Fruit fly (Drosophila melanogaster): ENCODE results near the gene bgm.

DNA sequence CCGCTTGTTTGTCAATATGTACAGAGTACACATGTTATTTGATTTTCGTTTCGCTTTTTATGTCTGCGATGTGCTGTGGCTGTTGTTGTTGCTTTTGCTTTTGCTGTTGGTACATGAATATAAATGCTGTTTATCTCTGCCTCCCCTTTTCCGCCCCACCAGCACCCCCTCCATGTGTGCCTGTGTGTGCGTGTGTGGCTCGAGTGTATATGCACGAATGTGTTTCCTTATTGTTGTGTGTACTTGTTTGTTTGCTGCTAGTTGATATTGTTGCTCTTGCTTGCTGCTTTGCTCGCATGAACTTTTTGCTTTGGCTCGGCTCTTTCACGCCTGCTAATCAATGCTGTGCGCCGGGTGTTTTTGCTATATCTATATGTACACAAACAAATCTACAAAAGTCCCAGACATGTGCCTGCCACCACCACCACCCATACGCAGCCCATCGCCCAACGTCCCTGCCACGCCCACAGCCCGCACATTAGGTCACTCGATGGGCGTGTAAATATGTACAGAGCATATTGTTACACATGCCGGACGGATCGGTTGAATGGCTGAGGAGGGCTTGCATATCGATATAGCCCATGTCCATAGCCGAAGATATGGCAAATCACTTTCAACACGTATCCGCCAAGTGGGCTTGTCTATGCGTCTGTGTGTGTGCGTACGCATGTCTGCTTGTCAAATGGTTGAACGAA lies 11.4 kb downstream of the bgm start:
- TF ChIP-seq EcR (GFP tag; optimal IDR thresholded peaks at IDR 0.05) (no peak), CG8478 (optimal IDR thresholded peaks at IDR 0.05) (no peak), Dll (optimal IDR thresholded peaks at IDR 0.05) (no peak), pan (optimal IDR thresholded peaks at IDR 0.05) (no peak)
